Worm (Caenorhabditis elegans): ENCODE measurements around the gene nhr-164.

DNA sequence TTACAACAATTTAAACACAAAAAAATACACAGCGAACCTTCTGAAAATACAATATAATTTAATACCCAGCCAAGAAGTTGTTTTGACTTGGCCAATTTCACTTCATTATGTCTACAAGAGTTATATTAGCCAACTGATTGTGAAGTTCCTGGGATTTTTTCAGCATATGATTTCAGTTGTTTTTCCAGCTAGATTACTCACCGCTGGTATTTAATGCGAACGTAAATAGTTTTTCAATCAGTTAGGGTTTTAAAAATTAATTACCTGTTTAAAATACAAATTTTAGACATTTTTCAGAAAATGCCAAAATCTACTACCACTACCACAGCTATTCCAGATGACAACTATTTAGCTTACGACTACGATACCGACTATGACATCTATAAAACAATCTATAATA is 9.9 kb downstream of the nhr-164 start, which contains the start of gene srw-14:
- TF ChIP-seq him-1 (tag; optimal IDR thresholded peaks at IDR 0.05), result no peak
- TF ChIP-seq W03F9.2 (tag; optimal IDR thresholded peaks at IDR 0.05), result no peak
- TF ChIP-seq dao-5 (tag; optimal IDR thresholded peaks at IDR 0.05), result no peak

Data from whole organism, L4/young adult.